Worm (Caenorhabditis elegans) whole organism, midembryonic: ENCODE results near the gene rps-9.

Experiments
- cog-1 ChIP-seq: sonication (generic microtip); optimal IDR thresholded peaks from 2 replicates; lab custom pipeline; 2016; ENCODE audit warnings: missing genetic modification characterization, missing compliant biosample characterization
- flt-1 ChIP-seq: fragments of 200-800 bp; sonication (Bioruptor generic); IDR thresholded peaks from 2 replicates; pipeline ENCODE4 v1.3.6; 2022; ENCODE audit warnings: missing genetic modification characterization, missing compliant biosample characterization
- tab-1 ChIP-seq: fragments of 200-800 bp; sonication (Bioruptor generic); IDR thresholded peaks from 2 replicates; pipeline ENCODE4 v1.3.6; 2022; ENCODE audit warnings: missing genetic modification characterization, missing compliant biosample characterization

- TF ChIP-seq flt-1 (GFP tag; lab: Robert Waterston, UW) = no peak
- no peak for TF ChIP-seq tab-1 (GFP tag; lab: Robert Waterston, UW)
- TF ChIP-seq cog-1 (tag; lab: Kevin White, UChicago) = no peak
These were observed 25.0 kb downstream of the rps-9 start for ce11 chrII:11101171-11101570.
